Worm (Caenorhabditis elegans): ENCODE results near the gene gasr-8.

Gene gasr-8

DNA sequence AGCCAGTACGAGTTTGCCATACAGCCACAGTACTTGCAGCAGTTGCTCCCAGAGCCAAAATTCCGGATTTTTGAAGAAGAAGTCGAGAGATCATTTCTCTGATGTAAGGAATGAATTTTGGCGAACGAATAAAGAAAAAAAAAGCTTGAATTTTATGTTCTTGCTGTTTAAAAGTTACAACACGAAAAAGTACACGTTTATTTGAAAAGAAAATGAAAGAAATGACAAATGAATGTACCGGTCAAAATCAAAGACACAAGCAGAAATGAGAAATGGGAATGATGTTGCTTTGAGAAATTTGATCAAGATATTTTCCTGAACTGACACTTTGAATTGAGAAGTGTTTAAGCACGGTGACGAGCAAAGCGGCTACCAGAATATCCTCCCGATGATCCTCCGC is 52.3 kb downstream of the gasr-8 start, which contains the start of gene Y50E8A.6:
Gene Y50E8A.6 (minus strand): TSS at position 101 of the 400 bp plus-strand sequence.
- TF ChIP-seq unc-98 (GFP tag; IDR thresholded peaks at IDR 0.05) (no peak), irx-1 (tag; optimal IDR thresholded peaks at IDR 0.05) (no peak), tbx-2 (tag; optimal IDR thresholded peaks at IDR 0.05) (no peak), nhr-28 (tag; optimal IDR thresholded peaks at IDR 0.05) (no peak), dsc-1 (tag; optimal IDR thresholded peaks at IDR 0.05) (no peak), lin-35 (GFP tag; optimal IDR thresholded peaks at IDR 0.05) (no peak), Y116A8C.19 (tag; optimal IDR thresholded peaks at IDR 0.05; ENCODE audit: borderline replicate concordance) (no peak), snpc-4 (tag; optimal IDR thresholded peaks at IDR 0.05) (no peak), sup-37 (GFP tag; optimal IDR thresholded peaks at IDR 0.05) (no peak), unc-30 (tag; optimal IDR thresholded peaks at IDR 0.05) (no peak), C34B4.2 (tag; optimal IDR thresholded peaks at IDR 0.05) (no peak)
